Worm (Caenorhabditis elegans): ENCODE measurements around the gene Y39A1A.3.

DNA sequence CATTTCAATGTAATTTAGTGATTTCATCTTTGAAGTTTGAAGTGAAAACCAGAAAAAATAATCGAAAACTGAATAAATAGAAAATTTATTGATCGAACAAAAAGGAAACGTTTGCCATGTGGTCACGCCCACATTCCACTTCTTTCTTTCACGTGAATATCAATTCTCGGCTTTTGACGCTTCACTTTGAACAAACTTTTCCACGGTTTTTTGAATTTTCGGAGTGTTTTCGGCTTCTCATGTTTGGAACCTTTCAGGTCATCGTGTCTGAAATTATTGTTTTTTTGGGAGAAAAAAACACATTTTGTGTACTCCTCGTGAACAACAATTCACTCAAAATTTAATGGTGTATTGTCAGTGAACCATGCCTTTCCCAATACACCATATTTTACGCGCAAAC is 43.4 kb downstream of the Y39A1A.3 start, which contains the start of gene T21C12.8:
- TF ChIP-seq ztf-29 (GFP tag; IDR thresholded peaks at IDR 0.05) (no peak), ref-1 (GFP tag; conservative IDR thresholded peaks at IDR 0.05) (no peak), cog-1 (tag; optimal IDR thresholded peaks at IDR 0.05) (no peak)
